Worm (Caenorhabditis elegans) whole organism, L4 larva: Measurements from ENCODE around the gene tdo-2.

Source experiments
- D1046.2 ChIP-seq: fragments of 200-800 bp; sonication (Bioruptor generic); IDR thresholded peaks from 2 replicates; pipeline ENCODE4 v1.3.6; 2022; ENCODE audit warnings: missing genetic modification characterization, missing compliant biosample characterization
- F10B5.3 ChIP-seq: sonication (generic microtip); optimal IDR thresholded peaks from 2 replicates; lab custom pipeline; 2016; ENCODE audit warnings: mild to moderate bottlenecking, missing genetic modification characterization, missing compliant biosample characterization
- F26F4.8 ChIP-seq: fragments of 200-800 bp; sonication (Bioruptor generic); conservative IDR thresholded peaks from 2 replicates; pipeline ENCODE4 v1.3.6; 2022; ENCODE audit warnings: missing genetic modification characterization, missing compliant biosample characterization
- F37D6.2 ChIP-seq: sonication (generic microtip); optimal IDR thresholded peaks from 2 replicates; lab custom pipeline; 2016; ENCODE audit warnings: mild to moderate bottlenecking, missing genetic modification characterization, missing compliant biosample characterization
- F44E2.7 ChIP-seq: fragments of 200-800 bp; sonication (Bioruptor generic); IDR thresholded peaks from 2 replicates; pipeline ENCODE4 v2.1.2; 2022; ENCODE audit warnings: missing genetic modification characterization, missing compliant biosample characterization
- F49E8.2 ChIP-seq: sonication (generic microtip); optimal IDR thresholded peaks from 2 replicates; lab custom pipeline; 2016; ENCODE audit warnings: missing compliant biosample characterization, mild to moderate bottlenecking, missing genetic modification characterization, borderline replicate concordance
- T20F7.1 ChIP-seq: fragments of 200-800 bp; sonication (Bioruptor generic); optimal IDR thresholded peaks from 2 replicates; lab custom pipeline; 2018; ENCODE audit warnings: mild to moderate bottlenecking, missing genetic modification characterization, missing compliant biosample characterization
- T26A8.4 ChIP-seq: fragments of 200-800 bp; sonication (Bioruptor generic); IDR thresholded peaks from 2 replicates; pipeline ENCODE4 v1.3.6; 2022; ENCODE audit warnings: missing genetic modification characterization, missing compliant biosample characterization
- Y105C5A.15 ChIP-seq: fragments of 200-800 bp; sonication (Bioruptor generic); IDR thresholded peaks from 2 replicates; pipeline ENCODE4 v1.3.6; 2022; ENCODE audit warnings: missing genetic modification characterization, missing compliant biosample characterization
- Y48G9A.11 ChIP-seq: fragments of 200-800 bp; sonication (Bioruptor generic); IDR thresholded peaks from 2 replicates; pipeline ENCODE4 v1.3.6; 2022; ENCODE audit warnings: missing genetic modification reagents, missing genetic modification characterization, missing compliant biosample characterization
- Y75B8A.6 ChIP-seq: fragments of 200-800 bp; sonication (Bioruptor generic); IDR thresholded peaks from 2 replicates; pipeline ENCODE4 v1.3.6; 2022; ENCODE audit warnings: missing genetic modification reagents, missing genetic modification characterization, missing compliant biosample characterization
- attf-4 ChIP-seq: sonication (generic microtip); optimal IDR thresholded peaks from 3 replicates; lab custom pipeline; 2017; ENCODE audit warnings: missing biosample characterization, missing genetic modification characterization
- ceh-28 ChIP-seq: fragments of 150-350 bp; optimal IDR thresholded peaks from 2 replicates; lab custom pipeline; 2014; ENCODE audit warnings: missing biosample characterization, missing genetic modification reagents, missing genetic modification characterization
- ceh-32 ChIP-seq: sonication (generic microtip); optimal IDR thresholded peaks from 2 replicates; lab custom pipeline; 2016; ENCODE audit warnings: mild to moderate bottlenecking, missing genetic modification characterization, missing compliant biosample characterization; ENCODE audit not compliant: poor library complexity
- ceh-82 ChIP-seq: sonication (generic microtip); optimal IDR thresholded peaks from 2 replicates; lab custom pipeline; 2017; ENCODE audit warnings: missing biosample characterization, missing genetic modification characterization
- cey-2 ChIP-seq: sonication (generic microtip); optimal IDR thresholded peaks from 3 replicates; lab custom pipeline; 2017; ENCODE audit warnings: missing genetic modification characterization, mild to moderate bottlenecking, missing compliant biosample characterization, antibody characterized with exemption, borderline replicate concordance; ENCODE audit not compliant: insufficient read depth
- daf-12 ChIP-seq: fragments of 150-350 bp; optimal IDR thresholded peaks from 2 replicates; lab custom pipeline; 2014; ENCODE audit warnings: missing biosample characterization, missing genetic modification reagents, missing genetic modification characterization
- daf-19 ChIP-seq: fragments of 200-800 bp; sonication (Bioruptor generic); conservative IDR thresholded peaks from 2 replicates; pipeline ENCODE4 v1.3.6; 2022; ENCODE audit warnings: missing genetic modification characterization, missing compliant biosample characterization
- dmd-6 ChIP-seq: fragments of 200-800 bp; sonication (Bioruptor generic); IDR thresholded peaks from 2 replicates; pipeline ENCODE4 v1.3.6; 2022; ENCODE audit warnings: missing genetic modification reagents, missing genetic modification characterization, missing compliant biosample characterization
- dmd-9 ChIP-seq: fragments of 200-800 bp; sonication (Bioruptor generic); IDR thresholded peaks from 2 replicates; pipeline ENCODE4 v1.3.6; 2022; ENCODE audit warnings: missing genetic modification reagents, missing genetic modification characterization, missing compliant biosample characterization
- dpl-1 ChIP-seq: fragments of 150-350 bp; optimal IDR thresholded peaks from 2 replicates; lab custom pipeline; 2014; ENCODE audit warnings: missing biosample characterization, missing genetic modification reagents, missing genetic modification characterization
- fkh-10 ChIP-seq: fragments of 150-350 bp; optimal IDR thresholded peaks from 2 replicates; lab custom pipeline; 2014; ENCODE audit warnings: missing biosample characterization, missing genetic modification reagents, missing genetic modification characterization
- fos-1 ChIP-seq: fragments of 150-350 bp; optimal IDR thresholded peaks from 2 replicates; lab custom pipeline; 2014; ENCODE audit warnings: missing biosample characterization, missing genetic modification characterization
- gei-8 ChIP-seq: fragments of 200-800 bp; sonication (Bioruptor generic); optimal IDR thresholded peaks from 2 replicates; lab custom pipeline; 2018; ENCODE audit warnings: mild to moderate bottlenecking, missing genetic modification characterization, missing compliant biosample characterization
- hif-1 ChIP-seq, 2 experiments: sonication (generic microtip); optimal IDR thresholded peaks; 2 replicates each; lab custom pipeline; 2016 to 2017; ENCODE audit warnings: missing compliant biosample characterization in 2 of 2, missing genetic modification characterization in 2 of 2, missing genetic modification reagents in 2 of 2, missing genotype in 2 of 2, mild to moderate bottlenecking in 1 of 2
- hlh-11 ChIP-seq: fragments of 200-800 bp; sonication (Bioruptor generic); optimal IDR thresholded peaks from 2 replicates; lab custom pipeline; 2018; ENCODE audit warnings: mild to moderate bottlenecking, missing genetic modification characterization, missing compliant biosample characterization
- hlh-30 ChIP-seq: sonication (generic microtip); optimal IDR thresholded peaks from 2 replicates; lab custom pipeline; 2017; ENCODE audit warnings: antibody characterized with exemption, mild to moderate bottlenecking, missing genetic modification characterization, missing compliant biosample characterization; ENCODE audit not compliant: insufficient read depth
- lim-7 ChIP-seq: fragments of 200-800 bp; sonication (Bioruptor generic); IDR thresholded peaks from 2 replicates; pipeline ENCODE4 v1.3.6; 2022; ENCODE audit warnings: missing genetic modification characterization, missing compliant biosample characterization
- lin-13 ChIP-seq: fragments of 150-350 bp; optimal IDR thresholded peaks from 2 replicates; lab custom pipeline; 2014; ENCODE audit warnings: missing biosample characterization, missing genetic modification reagents, missing genetic modification characterization
- lin-15B ChIP-seq: fragments of 150-350 bp; sonication (generic microtip); optimal IDR thresholded peaks from 3 replicates; lab custom pipeline; 2014; ENCODE audit warnings: missing biosample characterization, missing genetic modification characterization
- lir-3 ChIP-seq: sonication (generic microtip); optimal IDR thresholded peaks from 2 replicates; lab custom pipeline; 2016; ENCODE audit warnings: mild to moderate bottlenecking, missing genetic modification characterization, missing compliant biosample characterization
- lsy-2 ChIP-seq, 2 experiments: fragments of 150-350 bp in 1 of 2; sonication (generic microtip) in 1 of 2; optimal IDR thresholded peaks; 2 replicates each; lab custom pipeline; 2014 to 2017; ENCODE audit warnings: missing biosample characterization in 2 of 2, missing genetic modification characterization in 2 of 2
- madf-9 ChIP-seq: fragments of 200-800 bp; sonication (Bioruptor generic); conservative IDR thresholded peaks from 2 replicates; pipeline ENCODE4 v1.3.6; 2022; ENCODE audit warnings: missing genetic modification reagents, missing genetic modification characterization, missing compliant biosample characterization
- mdl-1 ChIP-seq, 2 experiments: fragments of 150-350 bp in 1 of 2; sonication (generic microtip) in 1 of 2; optimal IDR thresholded peaks; 2 replicates each; lab custom pipeline; 2014 to 2017; ENCODE audit warnings: missing biosample characterization in 2 of 2, missing genetic modification characterization in 2 of 2
- mep-1 ChIP-seq: fragments of 150-350 bp; sonication (generic microtip); optimal IDR thresholded peaks from 3 replicates; lab custom pipeline; 2014; ENCODE audit warnings: missing biosample characterization, missing genetic modification characterization
- mes-2 ChIP-seq: sonication (generic microtip); optimal IDR thresholded peaks from 2 replicates; lab custom pipeline; 2016; ENCODE audit warnings: missing genotype, mild to moderate bottlenecking, missing genetic modification characterization, missing compliant biosample characterization; ENCODE audit not compliant: poor library complexity, severe bottlenecking
- mxl-2 ChIP-seq: fragments of 200-800 bp; sonication (Bioruptor generic); conservative IDR thresholded peaks from 2 replicates; pipeline ENCODE4 v1.3.6; 2022; ENCODE audit warnings: missing genetic modification reagents, missing genetic modification characterization, missing compliant biosample characterization
- mxl-3 ChIP-seq: fragments of 200-800 bp; sonication (Bioruptor generic); optimal IDR thresholded peaks from 2 replicates; lab custom pipeline; 2018; ENCODE audit warnings: mild to moderate bottlenecking, missing genetic modification characterization, missing compliant biosample characterization
- nhr-102 ChIP-seq: sonication (generic microtip); optimal IDR thresholded peaks from 2 replicates; lab custom pipeline; 2016; ENCODE audit warnings: mild to moderate bottlenecking, missing genetic modification characterization, moderate library complexity, missing compliant biosample characterization
- nhr-111 ChIP-seq: fragments of 200-800 bp; sonication (Bioruptor generic); optimal IDR thresholded peaks from 2 replicates; lab custom pipeline; 2018; ENCODE audit warnings: mild to moderate bottlenecking, missing genetic modification characterization, missing compliant biosample characterization
- nhr-237 ChIP-seq: sonication (generic microtip); optimal IDR thresholded peaks from 2 replicates; lab custom pipeline; 2017; ENCODE audit warnings: missing biosample characterization, missing genetic modification characterization
- nhr-48 ChIP-seq: sonication (generic microtip); optimal IDR thresholded peaks from 2 replicates; lab custom pipeline; 2016; ENCODE audit warnings: mild to moderate bottlenecking, missing genetic modification characterization, missing compliant biosample characterization
- php-3 ChIP-seq: fragments of 200-800 bp; sonication (Bioruptor generic); IDR thresholded peaks from 2 replicates; pipeline ENCODE4 v1.3.6; 2022; ENCODE audit warnings: missing genetic modification reagents, missing genetic modification characterization, missing compliant biosample characterization
- pqm-1 ChIP-seq: sonication (generic microtip); optimal IDR thresholded peaks from 2 replicates; lab custom pipeline; 2017; ENCODE audit warnings: missing biosample characterization, missing genetic modification characterization
- rbr-2 ChIP-seq: sonication (generic microtip); optimal IDR thresholded peaks from 2 replicates; lab custom pipeline; 2016; ENCODE audit warnings: missing genotype, missing genetic modification characterization, missing compliant biosample characterization
- snpc-4 ChIP-seq: fragments of 150-350 bp; optimal IDR thresholded peaks from 2 replicates; lab custom pipeline; 2014; ENCODE audit warnings: missing biosample characterization, missing genetic modification characterization
- tra-1 ChIP-seq: fragments of 200-800 bp; sonication (Bioruptor generic); IDR thresholded peaks from 2 replicates; pipeline ENCODE4 v1.3.6; 2022; ENCODE audit warnings: missing genetic modification reagents, missing genetic modification characterization, missing compliant biosample characterization
- unc-62 ChIP-seq, 3 experiments: fragments of 150-350 bp in 1 of 3; sonication (generic microtip); optimal IDR thresholded peaks in 2 of 3; peaks in 1 of 3; 1 replicate in 1 of 3; 2 replicates in 2 of 3; lab custom pipeline; 2014 to 2017; ENCODE audit warnings: missing biosample characterization in 3 of 3, missing genetic modification characterization in 3 of 3, missing genetic modification reagents in 3 of 3, missing genotype in 1 of 3
- zfp-2 ChIP-seq: sonication (generic microtip); optimal IDR thresholded peaks from 2 replicates; lab custom pipeline; 2016; ENCODE audit warnings: mild to moderate bottlenecking, missing genetic modification characterization, missing compliant biosample characterization
- ztf-11 ChIP-seq: fragments of 150-350 bp; optimal IDR thresholded peaks from 2 replicates; lab custom pipeline; 2014; ENCODE audit warnings: missing biosample characterization, missing genetic modification characterization

The tdo-2 gene

DNA sequence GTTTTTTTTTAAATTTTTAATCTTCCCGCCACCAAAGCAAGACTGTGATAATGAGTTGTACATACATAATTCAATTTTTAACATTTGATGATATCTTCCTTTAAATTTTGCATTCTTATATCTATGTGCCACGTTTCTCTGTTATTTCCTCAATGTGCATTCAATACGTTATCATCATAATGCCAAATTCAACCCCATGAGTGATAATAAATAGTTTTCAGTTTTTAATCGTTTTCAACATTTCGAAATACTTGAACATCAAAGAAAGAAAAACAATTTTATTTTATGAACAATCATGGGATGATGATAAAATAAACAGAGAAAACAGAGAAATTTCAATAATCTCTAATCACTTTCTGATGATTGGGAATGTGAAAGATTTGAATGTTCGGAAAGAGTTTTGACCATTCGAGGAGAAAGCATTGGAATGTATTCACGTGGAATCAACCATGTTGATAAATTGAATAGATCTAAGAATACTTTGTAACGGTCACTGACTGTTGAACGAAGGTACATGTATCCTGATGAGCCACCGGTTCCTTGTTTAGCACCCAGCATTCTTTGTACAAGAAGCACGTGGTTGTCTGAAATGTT, 2.3 kb downstream of the tdo-2 start (continued):
- TF ChIP-seq nhr-102 (tag; lab: Kevin White, UChicago), result peak; percentile 62
- peak in 1 of 2 experiments; percentile 24 for TF ChIP-seq mdl-1 (tag; optimal IDR thresholded peaks at IDR 0.05; lab: Kevin White, UChicago)
- no peak for TF ChIP-seq tra-1 (GFP tag; lab: Robert Waterston, UW)
- peak; percentile 72 for TF ChIP-seq hlh-30 (tag; lab: Kevin White, UChicago)
- no peak for TF ChIP-seq dpl-1 (GFP tag; lab: Kevin White, UChicago)
- no peak for TF ChIP-seq F37D6.2 (tag; lab: Kevin White, UChicago)
- TF ChIP-seq mep-1, result peak; percentile 86
- no peak for TF ChIP-seq fos-1 (tag; lab: Kevin White, UChicago)
- TF ChIP-seq hlh-11, result peak; percentile 58
- TF ChIP-seq ztf-11 (tag; lab: Kevin White, UChicago), result no peak
- TF ChIP-seq dmd-9 (GFP tag; lab: Robert Waterston, UW), result no peak
- no peak for TF ChIP-seq nhr-237
- no peak for TF ChIP-seq F44E2.7
- TF ChIP-seq dmd-6 (GFP tag; lab: Robert Waterston, UW), result peak; percentile 13; the same call in 1 of the 2 replicates
- no peak for TF ChIP-seq gei-8 (GFP tag; lab: Kevin White, UChicago)
- no peak for TF ChIP-seq madf-9 (GFP tag; lab: Robert Waterston, UW)
- TF ChIP-seq Y48G9A.11, result no peak
- TF ChIP-seq ceh-28 (tag; lab: Kevin White, UChicago), result no peak
- no peak for TF ChIP-seq nhr-48 (tag; lab: Kevin White, UChicago)
- no peak for TF ChIP-seq hif-1 (tag; optimal IDR thresholded peaks at IDR 0.05; lab: Kevin White, UChicago)
- TF ChIP-seq D1046.2 (GFP tag; lab: Robert Waterston, UW), result no peak
- TF ChIP-seq daf-19 (GFP tag; lab: Robert Waterston, UW), result no peak
- no peak for TF ChIP-seq cey-2 (tag; lab: Kevin White, UChicago)
- TF ChIP-seq F10B5.3 (tag; lab: Kevin White, UChicago), result no peak
- no peak for TF ChIP-seq F26F4.8 (GFP tag; lab: Robert Waterston, UW)
- peak; percentile 31 for TF ChIP-seq mxl-3 (GFP tag; lab: Kevin White, UChicago)
- no peak for TF ChIP-seq lim-7
- no peak for TF ChIP-seq T26A8.4
- no peak for TF ChIP-seq ceh-82 (tag; lab: Kevin White, UChicago)
- TF ChIP-seq Y105C5A.15 (GFP tag; lab: Robert Waterston, UW), result no peak
- TF ChIP-seq mxl-2 (GFP tag; lab: Robert Waterston, UW), result no peak
- TF ChIP-seq snpc-4, result no peak
- no peak for TF ChIP-seq Y75B8A.6
- peak; percentile 38 for TF ChIP-seq T20F7.1 (GFP tag; lab: Kevin White, UChicago)
- TF ChIP-seq zfp-2 (tag; lab: Kevin White, UChicago), result no peak
- no peak for TF ChIP-seq fkh-10
- TF ChIP-seq F49E8.2 (tag; lab: Kevin White, UChicago), result no peak
- TF ChIP-seq lin-15B (tag; lab: Kevin White, UChicago), result no peak
- no peak for TF ChIP-seq rbr-2 (tag; lab: Kevin White, UChicago)
- peak; percentile 58 for TF ChIP-seq lin-13 (GFP tag; lab: Kevin White, UChicago)
- TF ChIP-seq attf-4 (tag; lab: Kevin White, UChicago), result no peak
- peak in 1 of 2 experiments; percentile 35 for TF ChIP-seq lsy-2 (tag; optimal IDR thresholded peaks at IDR 0.05; lab: Kevin White, UChicago)
- peak in 1 of 2 experiments; percentile 84 for TF ChIP-seq unc-62 (GFP tag; optimal IDR thresholded peaks at IDR 0.05 in 1 of 2; lab: Kevin White, UChicago)
- no peak for TF ChIP-seq unc-62 (tag; optimal IDR thresholded peaks at IDR 0.05; lab: Kevin White, UChicago)
- TF ChIP-seq nhr-111 (GFP tag; lab: Kevin White, UChicago), result no peak
- TF ChIP-seq pqm-1 (tag; lab: Kevin White, UChicago), result peak; percentile 88
- TF ChIP-seq ceh-32, result no peak
- no peak for TF ChIP-seq daf-12 (tag; lab: Kevin White, UChicago)
- peak; percentile 22 for TF ChIP-seq mes-2
- peak; percentile 78 for TF ChIP-seq php-3 (GFP tag; lab: Robert Waterston, UW)
- TF ChIP-seq lir-3 (tag; lab: Kevin White, UChicago), result no peak
